Worm (Caenorhabditis elegans) whole organism, L4 larva: ENCODE results near the gene cyp-32A1.

Experiments used
- F37D6.2 ChIP-seq: sonication (generic microtip); optimal IDR thresholded peaks from 2 replicates; lab custom pipeline; 2016; ENCODE audit warnings: mild to moderate bottlenecking, missing genetic modification characterization, missing compliant biosample characterization
- T20F7.1 ChIP-seq: fragments of 200-800 bp; sonication (Bioruptor generic); optimal IDR thresholded peaks from 2 replicates; lab custom pipeline; 2018; ENCODE audit warnings: mild to moderate bottlenecking, missing genetic modification characterization, missing compliant biosample characterization
- T26A8.4 ChIP-seq: fragments of 200-800 bp; sonication (Bioruptor generic); IDR thresholded peaks from 2 replicates; pipeline ENCODE4 v1.3.6; 2022; ENCODE audit warnings: missing genetic modification characterization, missing compliant biosample characterization
- Y105C5A.15 ChIP-seq: fragments of 200-800 bp; sonication (Bioruptor generic); IDR thresholded peaks from 2 replicates; pipeline ENCODE4 v1.3.6; 2022; ENCODE audit warnings: missing genetic modification characterization, missing compliant biosample characterization
- Y5F2A.4 ChIP-seq: fragments of 200-800 bp; sonication (Bioruptor generic); optimal IDR thresholded peaks from 2 replicates; lab custom pipeline; 2018; ENCODE audit warnings: mild to moderate bottlenecking, missing genetic modification characterization, missing compliant biosample characterization
- Y75B8A.6 ChIP-seq: fragments of 200-800 bp; sonication (Bioruptor generic); IDR thresholded peaks from 2 replicates; pipeline ENCODE4 v1.3.6; 2022; ENCODE audit warnings: missing genetic modification reagents, missing genetic modification characterization, missing compliant biosample characterization
- ama-1 ChIP-seq: fragments of 150-350 bp; optimal IDR thresholded peaks from 2 replicates; lab custom pipeline; 2014; ENCODE audit warnings: inconsistent platforms, mixed read lengths
- arid-1 ChIP-seq: fragments of 200-800 bp; sonication (Bioruptor generic); conservative IDR thresholded peaks from 2 replicates; pipeline ENCODE4 v1.3.6; 2022; ENCODE audit warnings: missing genetic modification reagents, missing genetic modification characterization, missing compliant biosample characterization
- ceh-28 ChIP-seq: fragments of 150-350 bp; optimal IDR thresholded peaks from 2 replicates; lab custom pipeline; 2014; ENCODE audit warnings: missing biosample characterization, missing genetic modification reagents, missing genetic modification characterization
- ceh-44 ChIP-seq: fragments of 200-800 bp; sonication (Bioruptor generic); IDR thresholded peaks from 2 replicates; pipeline ENCODE4 v1.3.6; 2022; ENCODE audit warnings: missing genetic modification reagents, missing genetic modification characterization, missing compliant biosample characterization
- ceh-62 ChIP-seq: sonication (generic microtip); optimal IDR thresholded peaks from 2 replicates; lab custom pipeline; 2017; ENCODE audit warnings: missing biosample characterization, missing genetic modification characterization
- ceh-82 ChIP-seq: sonication (generic microtip); optimal IDR thresholded peaks from 2 replicates; lab custom pipeline; 2017; ENCODE audit warnings: missing biosample characterization, missing genetic modification characterization
- ctbp-1 ChIP-seq: fragments of 200-800 bp; sonication (Bioruptor generic); IDR thresholded peaks from 2 replicates; pipeline ENCODE4 v1.3.6; 2022; ENCODE audit warnings: missing genetic modification reagents, missing genetic modification characterization, missing compliant biosample characterization
- daf-12 ChIP-seq: fragments of 150-350 bp; optimal IDR thresholded peaks from 2 replicates; lab custom pipeline; 2014; ENCODE audit warnings: missing biosample characterization, missing genetic modification reagents, missing genetic modification characterization
- daf-19 ChIP-seq: fragments of 200-800 bp; sonication (Bioruptor generic); conservative IDR thresholded peaks from 2 replicates; pipeline ENCODE4 v1.3.6; 2022; ENCODE audit warnings: missing genetic modification characterization, missing compliant biosample characterization
- dmd-6 ChIP-seq: fragments of 200-800 bp; sonication (Bioruptor generic); IDR thresholded peaks from 2 replicates; pipeline ENCODE4 v1.3.6; 2022; ENCODE audit warnings: missing genetic modification reagents, missing genetic modification characterization, missing compliant biosample characterization
- dmd-8 ChIP-seq: fragments of 200-800 bp; sonication (Bioruptor generic); IDR thresholded peaks from 2 replicates; pipeline ENCODE4 v1.3.6; 2022; ENCODE audit warnings: missing genetic modification characterization, missing compliant biosample characterization
- dmd-9 ChIP-seq: fragments of 200-800 bp; sonication (Bioruptor generic); IDR thresholded peaks from 2 replicates; pipeline ENCODE4 v1.3.6; 2022; ENCODE audit warnings: missing genetic modification reagents, missing genetic modification characterization, missing compliant biosample characterization
- dpl-1 ChIP-seq: fragments of 150-350 bp; optimal IDR thresholded peaks from 2 replicates; lab custom pipeline; 2014; ENCODE audit warnings: missing biosample characterization, missing genetic modification reagents, missing genetic modification characterization
- fkh-10 ChIP-seq: fragments of 150-350 bp; optimal IDR thresholded peaks from 2 replicates; lab custom pipeline; 2014; ENCODE audit warnings: missing biosample characterization, missing genetic modification reagents, missing genetic modification characterization
- gei-8 ChIP-seq: fragments of 200-800 bp; sonication (Bioruptor generic); optimal IDR thresholded peaks from 2 replicates; lab custom pipeline; 2018; ENCODE audit warnings: mild to moderate bottlenecking, missing genetic modification characterization, missing compliant biosample characterization
- hmg-1.1 ChIP-seq: fragments of 200-800 bp; sonication (Bioruptor generic); IDR thresholded peaks from 2 replicates; pipeline ENCODE4 v1.3.6; 2022; ENCODE audit warnings: missing genetic modification reagents, missing genetic modification characterization, missing compliant biosample characterization
- lin-38 ChIP-seq: fragments of 200-800 bp; sonication (Bioruptor generic); IDR thresholded peaks from 2 replicates; pipeline ENCODE4 v1.3.6; 2022; ENCODE audit warnings: missing genetic modification reagents, missing genetic modification characterization, missing compliant biosample characterization
- madf-9 ChIP-seq: fragments of 200-800 bp; sonication (Bioruptor generic); conservative IDR thresholded peaks from 2 replicates; pipeline ENCODE4 v1.3.6; 2022; ENCODE audit warnings: missing genetic modification reagents, missing genetic modification characterization, missing compliant biosample characterization
- mdt-29 ChIP-seq: fragments of 200-800 bp; sonication (Bioruptor generic); IDR thresholded peaks from 2 replicates; pipeline ENCODE4 v1.3.6; 2022; ENCODE audit warnings: missing genetic modification reagents, missing genetic modification characterization, missing compliant biosample characterization
- mep-1 ChIP-seq: fragments of 150-350 bp; sonication (generic microtip); optimal IDR thresholded peaks from 3 replicates; lab custom pipeline; 2014; ENCODE audit warnings: missing biosample characterization, missing genetic modification characterization
- mes-2 ChIP-seq: sonication (generic microtip); optimal IDR thresholded peaks from 2 replicates; lab custom pipeline; 2016; ENCODE audit warnings: missing genotype, mild to moderate bottlenecking, missing genetic modification characterization, missing compliant biosample characterization; ENCODE audit not compliant: poor library complexity, severe bottlenecking
- mxl-2 ChIP-seq: fragments of 200-800 bp; sonication (Bioruptor generic); conservative IDR thresholded peaks from 2 replicates; pipeline ENCODE4 v1.3.6; 2022; ENCODE audit warnings: missing genetic modification reagents, missing genetic modification characterization, missing compliant biosample characterization
- nhr-111 ChIP-seq: fragments of 200-800 bp; sonication (Bioruptor generic); optimal IDR thresholded peaks from 2 replicates; lab custom pipeline; 2018; ENCODE audit warnings: mild to moderate bottlenecking, missing genetic modification characterization, missing compliant biosample characterization
- nhr-28 ChIP-seq: fragments of 150-350 bp; optimal IDR thresholded peaks from 2 replicates; lab custom pipeline; 2014; ENCODE audit warnings: missing biosample characterization, missing genetic modification characterization
- nhr-41 ChIP-seq: fragments of 200-800 bp; sonication (Bioruptor generic); IDR thresholded peaks from 2 replicates; pipeline ENCODE4 v1.3.6; 2022; ENCODE audit warnings: missing genetic modification reagents, missing genetic modification characterization, missing compliant biosample characterization
- nhr-48 ChIP-seq: sonication (generic microtip); optimal IDR thresholded peaks from 2 replicates; lab custom pipeline; 2016; ENCODE audit warnings: mild to moderate bottlenecking, missing genetic modification characterization, missing compliant biosample characterization
- nhr-77 ChIP-seq: fragments of 150-350 bp; optimal IDR thresholded peaks from 2 replicates; lab custom pipeline; 2014; ENCODE audit warnings: missing biosample characterization, missing genetic modification characterization
- pha-4 ChIP-seq, 2 experiments: fragments of 150-350 bp in 1 of 2; fragments of 200-800 bp in 1 of 2; sonication (Bioruptor generic) in 1 of 2; IDR thresholded peaks in 1 of 2; optimal IDR thresholded peaks in 1 of 2; 2 replicates each; pipeline versions ENCODE4 v1.3.6 to Lab custom; 2014 to 2022; ENCODE audit warnings: missing genetic modification characterization in 2 of 2, missing genetic modification reagents in 2 of 2, missing biosample characterization in 1 of 2, missing compliant biosample characterization in 1 of 2
- php-3 ChIP-seq: fragments of 200-800 bp; sonication (Bioruptor generic); IDR thresholded peaks from 2 replicates; pipeline ENCODE4 v1.3.6; 2022; ENCODE audit warnings: missing genetic modification reagents, missing genetic modification characterization, missing compliant biosample characterization
- saeg-2 ChIP-seq: fragments of 200-800 bp; sonication (Bioruptor generic); IDR thresholded peaks from 2 replicates; pipeline ENCODE4 v1.3.6; 2022; ENCODE audit warnings: missing genetic modification reagents, missing genetic modification characterization, missing compliant biosample characterization
- skn-1 ChIP-seq: fragments of 150-350 bp; optimal IDR thresholded peaks from 2 replicates; lab custom pipeline; 2014; ENCODE audit warnings: missing biosample characterization, missing genetic modification characterization
- snpc-1.2 ChIP-seq: fragments of 200-800 bp; sonication (Bioruptor generic); IDR thresholded peaks from 2 replicates; pipeline ENCODE4 v1.3.6; 2022; ENCODE audit warnings: missing genetic modification reagents, missing genetic modification characterization, missing compliant biosample characterization
- snpc-4 ChIP-seq: fragments of 150-350 bp; optimal IDR thresholded peaks from 2 replicates; lab custom pipeline; 2014; ENCODE audit warnings: missing biosample characterization, missing genetic modification characterization
- tag-97 ChIP-seq: fragments of 200-800 bp; sonication (Bioruptor generic); IDR thresholded peaks from 2 replicates; pipeline ENCODE4 v1.3.6; 2022; ENCODE audit warnings: missing genetic modification characterization, missing compliant biosample characterization
- unc-130 ChIP-seq: sonication (generic microtip); optimal IDR thresholded peaks from 2 replicates; lab custom pipeline; 2016; ENCODE audit warnings: missing genetic modification reagents, missing genetic modification characterization, missing compliant biosample characterization
- vab-7 ChIP-seq: fragments of 200-800 bp; sonication (Bioruptor generic); IDR thresholded peaks from 2 replicates; pipeline ENCODE4 v1.3.6; 2022; ENCODE audit warnings: missing genetic modification reagents, missing genetic modification characterization, missing compliant biosample characterization
- zfp-3 ChIP-seq: fragments of 200-800 bp; sonication (Bioruptor generic); conservative IDR thresholded peaks from 2 replicates; pipeline ENCODE4 v1.3.6; 2022; ENCODE audit warnings: missing genetic modification reagents, missing genetic modification characterization, missing compliant biosample characterization
- ztf-11 ChIP-seq: fragments of 150-350 bp; optimal IDR thresholded peaks from 2 replicates; lab custom pipeline; 2014; ENCODE audit warnings: missing biosample characterization, missing genetic modification characterization
- ztf-7 ChIP-seq: fragments of 150-350 bp; optimal IDR thresholded peaks from 2 replicates; lab custom pipeline; 2014; ENCODE audit warnings: missing biosample characterization, missing genetic modification characterization

The cyp-32A1 gene

DNA sequence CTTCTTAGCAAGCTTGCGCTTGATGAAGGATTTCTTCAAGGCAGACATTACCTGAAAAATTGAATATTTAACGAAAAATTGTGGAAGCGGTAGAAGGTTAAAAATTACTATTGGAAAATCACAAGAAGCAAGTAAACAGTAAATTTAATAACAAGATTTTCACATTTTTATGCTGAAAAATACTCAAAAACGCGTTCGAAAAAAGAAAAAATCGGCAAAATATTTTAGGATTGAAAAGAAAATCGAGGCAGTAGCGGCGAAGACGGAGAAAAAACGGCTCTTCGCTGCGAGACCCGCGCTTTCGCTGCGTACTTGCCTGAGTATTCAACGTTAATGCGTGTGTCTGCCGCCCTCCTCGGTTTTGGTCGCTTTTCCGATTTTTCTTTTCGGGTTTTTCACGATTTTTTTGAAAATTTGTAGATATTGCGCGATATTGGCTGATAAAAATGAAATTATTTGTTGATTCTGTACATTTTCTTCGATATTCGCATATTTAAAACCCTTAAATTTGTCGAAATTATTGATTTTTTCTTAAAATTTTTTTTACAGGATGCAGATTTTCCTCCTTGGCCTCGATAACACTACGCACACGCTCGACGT, 5.5 kb upstream of the cyp-32A1 start, which contains the start of the genes rpl-39 and rps-30 (continued):
- TF ChIP-seq Y75B8A.6 (GFP tag; lab: Robert Waterston, UW): no peak
- TF ChIP-seq dpl-1 (GFP tag; lab: Kevin White, UChicago): peak; percentile 80
- TF ChIP-seq nhr-41 (GFP tag; lab: Robert Waterston, UW): no peak
- TF ChIP-seq F37D6.2 (tag; lab: Kevin White, UChicago): peak; percentile 16
- TF ChIP-seq ztf-7 (tag; lab: Kevin White, UChicago): peak; percentile 20
- peak; percentile 90 for TF ChIP-seq mep-1 (tag; lab: Kevin White, UChicago)
- no peak for TF ChIP-seq ceh-62 (tag; lab: Kevin White, UChicago)
- no peak for TF ChIP-seq skn-1 (tag; lab: Kevin White, UChicago)
- 0 out of 2 replicates have a peak, but pooled peaks have one; percentile 48 for TF ChIP-seq vab-7 (GFP tag; lab: Robert Waterston, UW)
- 0 out of 2 replicates have a peak, but pooled peaks have one; percentile 38 for TF ChIP-seq pha-4 (GFP tag; IDR thresholded peaks at IDR 0.05; lab: Robert Waterston, UW)
- peak; percentile 1 for TF ChIP-seq pha-4 (tag; optimal IDR thresholded peaks at IDR 0.05; lab: Kevin White, UChicago)
- TF ChIP-seq ceh-28 (tag; lab: Kevin White, UChicago): no peak
- TF ChIP-seq daf-19 (GFP tag; lab: Robert Waterston, UW): no peak
- peak; percentile 61 for TF ChIP-seq fkh-10 (GFP tag; lab: Kevin White, UChicago)
- TF ChIP-seq saeg-2 (GFP tag; lab: Robert Waterston, UW): no peak
- TF ChIP-seq ztf-11: no peak
- no peak for TF ChIP-seq nhr-111 (GFP tag; lab: Kevin White, UChicago)
- TF ChIP-seq nhr-48 (tag; lab: Kevin White, UChicago): peak; percentile 16
- TF ChIP-seq madf-9: 0 out of 2 replicates have a peak, but pooled peaks have one; percentile 26
- TF ChIP-seq gei-8: no peak
- TF ChIP-seq ceh-82 (tag; lab: Kevin White, UChicago): no peak
- no peak for TF ChIP-seq daf-12
- TF ChIP-seq unc-130 (GFP tag; lab: Kevin White, UChicago): peak; percentile 52

DNA sequence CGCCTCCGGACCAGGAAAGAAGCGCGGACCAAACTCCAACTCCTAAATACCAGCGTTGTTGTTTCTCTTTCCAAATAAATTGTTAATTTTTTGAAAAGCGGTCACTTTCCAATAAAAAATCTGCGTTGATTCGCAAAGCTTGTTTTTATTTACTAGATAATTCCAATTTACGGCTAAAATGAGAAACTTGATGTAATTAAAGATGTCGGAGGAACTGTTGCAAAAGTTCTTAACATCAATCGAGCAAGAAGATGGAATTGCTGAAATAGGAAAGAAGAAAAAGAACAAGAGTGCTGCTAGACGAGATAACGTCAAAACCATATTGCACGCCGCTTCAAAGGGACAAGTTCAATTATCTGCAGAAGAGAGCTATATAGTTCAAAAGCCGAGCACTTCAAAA, 4.5 kb upstream of the cyp-32A1 start, which contains the start of gene C26F1.3:
Gene C26F1.3, plus strand, starts transcription at position 203 of the 400 bp plus-strand sequence.
- TF ChIP-seq snpc-1.2 (peak; percentile 12; the same call in 1 of the 2 replicates), nhr-111 (GFP tag; lab: Kevin White, UChicago) (no peak), dpl-1 (GFP tag; lab: Kevin White, UChicago) (no peak), ama-1 (lab: Kevin White, UChicago) (peak; percentile 60), dmd-8 (GFP tag; lab: Robert Waterston, UW) (0 out of 2 replicates have a peak, but pooled peaks have one; percentile 27), Y5F2A.4 (GFP tag; lab: Kevin White, UChicago) (no peak), dmd-6 (GFP tag; lab: Robert Waterston, UW) (no peak), zfp-3 (GFP tag; lab: Robert Waterston, UW) (no peak), hmg-1.1 (GFP tag; lab: Robert Waterston, UW) (no peak), Y75B8A.6 (GFP tag; lab: Robert Waterston, UW) (0 out of 2 replicates have a peak, but pooled peaks have one; percentile 42), mxl-2 (no peak), nhr-77 (tag; lab: Kevin White, UChicago) (no peak), lin-38 (peak; percentile 29; the same call in 1 of the 2 replicates), ctbp-1 (GFP tag; lab: Robert Waterston, UW) (no peak), T26A8.4 (GFP tag; lab: Robert Waterston, UW) (no peak), tag-97 (GFP tag; lab: Robert Waterston, UW) (no peak), Y105C5A.15 (GFP tag; lab: Robert Waterston, UW) (peak; percentile 35; the same call in 1 of the 2 replicates), nhr-28 (tag; lab: Kevin White, UChicago) (no peak), T20F7.1 (no peak), snpc-4 (tag; lab: Kevin White, UChicago) (no peak), arid-1 (GFP tag; lab: Robert Waterston, UW) (0 out of 2 replicates have a peak, but pooled peaks have one; percentile 29), ceh-44 (GFP tag; lab: Robert Waterston, UW) (no peak), mdt-29 (GFP tag; lab: Robert Waterston, UW) (0 out of 2 replicates have a peak, but pooled peaks have one; percentile 16), mes-2 (tag; lab: Kevin White, UChicago) (peak; percentile 4), php-3 (no peak), dmd-9 (GFP tag; lab: Robert Waterston, UW) (no peak)
